Worm (Caenorhabditis elegans) whole organism, late embryonic: ENCODE measurements around the gene F48G7.4.

Experiments used
- C08G9.2 ChIP-seq: sonication (generic microtip); optimal IDR thresholded peaks from 2 replicates; lab custom pipeline; 2016; ENCODE audit warnings: mild to moderate bottlenecking, missing genetic modification characterization, moderate library complexity, missing compliant biosample characterization
- K02D7.2 ChIP-seq: sonication (generic microtip); optimal IDR thresholded peaks from 2 replicates; lab custom pipeline; 2017; ENCODE audit warnings: mild to moderate bottlenecking, missing genetic modification characterization, missing compliant biosample characterization
- K09A11.1 ChIP-seq: sonication (generic microtip); optimal IDR thresholded peaks from 2 replicates; lab custom pipeline; 2017; ENCODE audit warnings: antibody characterized with exemption, mild to moderate bottlenecking, missing genetic modification characterization, missing compliant biosample characterization; ENCODE audit not compliant: insufficient read depth
- ama-1 ChIP-seq: fragments of 150-350 bp; optimal IDR thresholded peaks from 2 replicates; lab custom pipeline; 2014
- ceh-14 ChIP-seq: sonication (generic microtip); optimal IDR thresholded peaks from 2 replicates; lab custom pipeline; 2016; ENCODE audit warnings: missing genotype, missing genetic modification characterization, missing compliant biosample characterization
- ceh-19 ChIP-seq: fragments of 200-800 bp; sonication (Bioruptor generic); optimal IDR thresholded peaks from 2 replicates; lab custom pipeline; 2018; ENCODE audit warnings: mild to moderate bottlenecking, missing genetic modification characterization, missing compliant biosample characterization
- ceh-2 ChIP-seq: sonication (generic microtip); optimal IDR thresholded peaks from 2 replicates; lab custom pipeline; 2016; ENCODE audit warnings: missing genotype, missing genetic modification characterization, missing compliant biosample characterization
- ceh-22 ChIP-seq: sonication (generic microtip); optimal IDR thresholded peaks from 2 replicates; lab custom pipeline; 2017; ENCODE audit warnings: missing biosample characterization, missing genetic modification characterization
- ceh-24 ChIP-seq: sonication (generic microtip); optimal IDR thresholded peaks from 2 replicates; lab custom pipeline; 2016; ENCODE audit warnings: mild to moderate bottlenecking, missing genetic modification characterization, missing compliant biosample characterization
- ceh-31 ChIP-seq: sonication (generic microtip); optimal IDR thresholded peaks from 2 replicates; lab custom pipeline; 2016; ENCODE audit warnings: missing genetic modification characterization, missing compliant biosample characterization
- ceh-34 ChIP-seq: sonication (generic microtip); optimal IDR thresholded peaks from 2 replicates; lab custom pipeline; 2016; ENCODE audit warnings: mild to moderate bottlenecking, missing genetic modification characterization, missing compliant biosample characterization
- ceh-45 ChIP-seq: fragments of 200-800 bp; sonication (Bioruptor generic); IDR thresholded peaks from 2 replicates; pipeline ENCODE4 v1.3.6; 2022; ENCODE audit warnings: missing genetic modification reagents, missing genetic modification characterization, missing compliant biosample characterization
- ceh-9 ChIP-seq: sonication (generic microtip); optimal IDR thresholded peaks from 2 replicates; lab custom pipeline; 2016; ENCODE audit warnings: mild to moderate bottlenecking, missing genetic modification characterization, inconsistent platforms, missing compliant biosample characterization
- che-1 ChIP-seq: sonication (generic microtip); optimal IDR thresholded peaks from 2 replicates; lab custom pipeline; 2016; ENCODE audit warnings: mild to moderate bottlenecking, missing genetic modification characterization, missing compliant biosample characterization
- dmd-4 ChIP-seq: sonication (generic microtip); optimal IDR thresholded peaks from 2 replicates; lab custom pipeline; 2016; ENCODE audit warnings: borderline replicate concordance, missing genetic modification characterization, missing compliant biosample characterization
- elt-2 ChIP-seq: sonication (generic microtip); optimal IDR thresholded peaks from 2 replicates; lab custom pipeline; 2016; ENCODE audit warnings: missing genetic modification reagents, missing genetic modification characterization, missing compliant biosample characterization
- ets-4 ChIP-seq: sonication (generic microtip); optimal IDR thresholded peaks from 2 replicates; lab custom pipeline; 2016; ENCODE audit warnings: missing genetic modification characterization, missing compliant biosample characterization
- fkh-6 ChIP-seq: sonication (generic microtip); optimal IDR thresholded peaks from 2 replicates; lab custom pipeline; 2016; ENCODE audit warnings: missing genetic modification characterization, missing compliant biosample characterization
- hlh-15 ChIP-seq: sonication (generic microtip); optimal IDR thresholded peaks from 2 replicates; lab custom pipeline; 2016; ENCODE audit warnings: missing genetic modification characterization, missing compliant biosample characterization
- hlh-30 ChIP-seq: sonication (generic microtip); optimal IDR thresholded peaks from 2 replicates; lab custom pipeline; 2017; ENCODE audit warnings: antibody characterized with exemption, missing genetic modification characterization, missing compliant biosample characterization; ENCODE audit not compliant: insufficient read depth
- hlh-6 ChIP-seq: sonication (generic microtip); optimal IDR thresholded peaks from 2 replicates; lab custom pipeline; 2016; ENCODE audit warnings: missing genotype, missing genetic modification characterization, missing compliant biosample characterization
- lim-6 ChIP-seq: sonication (generic microtip); optimal IDR thresholded peaks from 2 replicates; lab custom pipeline; 2016; ENCODE audit warnings: missing genetic modification characterization, missing compliant biosample characterization
- nhr-232 ChIP-seq: sonication (generic microtip); optimal IDR thresholded peaks from 2 replicates; lab custom pipeline; 2016; ENCODE audit warnings: missing genetic modification characterization, missing compliant biosample characterization
- odd-2 ChIP-seq: sonication (generic microtip); optimal IDR thresholded peaks from 2 replicates; lab custom pipeline; 2017; ENCODE audit warnings: antibody characterized with exemption, mild to moderate bottlenecking, missing genetic modification characterization, missing compliant biosample characterization
- pax-1 ChIP-seq: fragments of 150-350 bp; optimal IDR thresholded peaks from 2 replicates; lab custom pipeline; 2014; ENCODE audit warnings: missing biosample characterization, missing genetic modification characterization
- pha-4 ChIP-seq: fragments of 150-350 bp; optimal IDR thresholded peaks from 2 replicates; lab custom pipeline; 2018; ENCODE audit warnings: missing biosample characterization, missing genetic modification reagents, missing genetic modification characterization
- pros-1 ChIP-seq: fragments of 150-350 bp; optimal IDR thresholded peaks from 2 replicates; lab custom pipeline; 2014; ENCODE audit warnings: missing biosample characterization, missing genetic modification reagents, missing genetic modification characterization
- ref-2 ChIP-seq: sonication (generic microtip); optimal IDR thresholded peaks from 2 replicates; lab custom pipeline; 2016; ENCODE audit warnings: missing genetic modification characterization, missing compliant biosample characterization
- rnt-1 ChIP-seq: sonication (generic microtip); optimal IDR thresholded peaks from 2 replicates; lab custom pipeline; 2016; ENCODE audit warnings: missing genetic modification characterization, missing compliant biosample characterization
- sdc-2 ChIP-seq: sonication (generic microtip); optimal IDR thresholded peaks from 2 replicates; lab custom pipeline; 2016; ENCODE audit warnings: missing genotype, missing genetic modification characterization, missing compliant biosample characterization
- sox-2 ChIP-seq: fragments of 200-800 bp; sonication (Bioruptor generic); IDR thresholded peaks from 2 replicates; pipeline ENCODE4 v1.3.6; 2022; ENCODE audit warnings: missing genetic modification reagents, missing genetic modification characterization, missing compliant biosample characterization
- syd-9 ChIP-seq: sonication (generic microtip); optimal IDR thresholded peaks from 2 replicates; lab custom pipeline; 2016; ENCODE audit warnings: mild to moderate bottlenecking, missing genetic modification characterization, moderate library complexity, missing compliant biosample characterization
- tbx-2 ChIP-seq: sonication (generic microtip); optimal IDR thresholded peaks from 2 replicates; lab custom pipeline; 2016; ENCODE audit warnings: missing genetic modification characterization, missing compliant biosample characterization
- unc-42 ChIP-seq: sonication (generic microtip); optimal IDR thresholded peaks from 2 replicates; lab custom pipeline; 2016; ENCODE audit warnings: missing genotype, missing genetic modification characterization, missing compliant biosample characterization
- unc-86 ChIP-seq: sonication (generic microtip); optimal IDR thresholded peaks from 2 replicates; lab custom pipeline; 2016; ENCODE audit warnings: missing genetic modification characterization, missing compliant biosample characterization
- ztf-16 ChIP-seq: sonication (generic microtip); optimal IDR thresholded peaks from 2 replicates; lab custom pipeline; 2017; ENCODE audit warnings: missing genetic modification characterization, missing compliant biosample characterization

The F48G7.4 gene

ce11 chrV:610217-610616, 9.0 kb upstream of the F48G7.4 start, which contains the start of gene nhr-90:
Gene nhr-90 (plus strand): TSS chrV:610512.
- no peak for TF ChIP-seq hlh-30 (tag; lab: Kevin White, UChicago)
- TF ChIP-seq unc-42: no peak
- TF ChIP-seq pax-1 (tag; lab: Kevin White, UChicago): no peak
- TF ChIP-seq lim-6 (tag; lab: Kevin White, UChicago): no peak
- no peak for TF ChIP-seq che-1 (tag; lab: Kevin White, UChicago)
- no peak for TF ChIP-seq ceh-19 (GFP tag; lab: Kevin White, UChicago)
- no peak for TF ChIP-seq ets-4 (tag; lab: Kevin White, UChicago)
- no peak for TF ChIP-seq ceh-45 (GFP tag; lab: Robert Waterston, UW)
- TF ChIP-seq elt-2 (tag; lab: Kevin White, UChicago): no peak
- TF ChIP-seq pros-1: no peak
- no peak for TF ChIP-seq odd-2
- TF ChIP-seq ztf-16 (tag; lab: Kevin White, UChicago): no peak
- no peak for TF ChIP-seq K09A11.1 (tag; lab: Kevin White, UChicago)
- TF ChIP-seq, all 69 proteins: peak for 0

ce11 chrV:615275-615674, 4.0 kb upstream of the F48G7.4 start, which contains the start of gene F48G7.13:
Gene F48G7.13 (plus strand): TSS chrV:615575.
- TF ChIP-seq unc-86 (tag; lab: Kevin White, UChicago) (no peak), K09A11.1 (tag; lab: Kevin White, UChicago) (no peak), syd-9 (no peak), fkh-6 (tag; lab: Kevin White, UChicago) (no peak), ceh-9 (tag; lab: Kevin White, UChicago) (no peak), ceh-19 (GFP tag; lab: Kevin White, UChicago) (no peak), hlh-15 (tag; lab: Kevin White, UChicago) (no peak), sdc-2 (no peak)

ce11 chrV:617917-618316, 1.3 kb upstream of the F48G7.4 start:
- no peak for TF ChIP-seq ceh-2 (tag; lab: Kevin White, UChicago)
- no peak for TF ChIP-seq dmd-4 (tag; lab: Kevin White, UChicago)
- no peak for TF ChIP-seq ceh-14 (tag; lab: Kevin White, UChicago)
- TF ChIP-seq pha-4 (tag; lab: Kevin White, UChicago): no peak
- no peak for TF ChIP-seq fkh-6 (tag; lab: Kevin White, UChicago)
- no peak for TF ChIP-seq C08G9.2 (tag; lab: Kevin White, UChicago)
- no peak for TF ChIP-seq nhr-232 (tag; lab: Kevin White, UChicago)
- TF ChIP-seq ztf-16 (tag; lab: Kevin White, UChicago): no peak
- TF ChIP-seq ceh-22 (tag; lab: Kevin White, UChicago): no peak
- no peak for TF ChIP-seq ceh-24 (tag; lab: Kevin White, UChicago)
- TF ChIP-seq syd-9: no peak
- TF ChIP-seq K02D7.2 (tag; lab: Kevin White, UChicago): no peak
- no peak for TF ChIP-seq ama-1 (lab: Kevin White, UChicago)
- no peak for TF ChIP-seq hlh-30 (tag; lab: Kevin White, UChicago)
- no peak for TF ChIP-seq hlh-6 (tag; lab: Kevin White, UChicago)
- TF ChIP-seq sdc-2: no peak
- no peak for TF ChIP-seq ets-4 (tag; lab: Kevin White, UChicago)

- TF ChIP-seq ztf-16 (tag; lab: Kevin White, UChicago): no peak
- TF ChIP-seq tbx-2: no peak
- no peak for TF ChIP-seq sox-2
- TF ChIP-seq ceh-34 (tag; lab: Kevin White, UChicago): no peak
- no peak for TF ChIP-seq elt-2 (tag; lab: Kevin White, UChicago)
- TF ChIP-seq ref-2: no peak
- TF ChIP-seq K09A11.1 (tag; lab: Kevin White, UChicago): no peak
Observed at ce11 chrV:620987-621386, 1.7 kb downstream of the F48G7.4 start.

ce11 chrV:622902-623301, 3.6 kb downstream of the F48G7.4 start, which contains the start of gene F48G7.5:
Gene F48G7.5 (minus strand): TSS chrV:622935.
- TF ChIP-seq rnt-1 (tag; lab: Kevin White, UChicago) (no peak), ceh-22 (tag; lab: Kevin White, UChicago) (no peak), pros-1 (no peak), ceh-31 (no peak)
